Worm (Caenorhabditis elegans): Measurements from ENCODE around the gene Y73C8C.3.

DNA sequence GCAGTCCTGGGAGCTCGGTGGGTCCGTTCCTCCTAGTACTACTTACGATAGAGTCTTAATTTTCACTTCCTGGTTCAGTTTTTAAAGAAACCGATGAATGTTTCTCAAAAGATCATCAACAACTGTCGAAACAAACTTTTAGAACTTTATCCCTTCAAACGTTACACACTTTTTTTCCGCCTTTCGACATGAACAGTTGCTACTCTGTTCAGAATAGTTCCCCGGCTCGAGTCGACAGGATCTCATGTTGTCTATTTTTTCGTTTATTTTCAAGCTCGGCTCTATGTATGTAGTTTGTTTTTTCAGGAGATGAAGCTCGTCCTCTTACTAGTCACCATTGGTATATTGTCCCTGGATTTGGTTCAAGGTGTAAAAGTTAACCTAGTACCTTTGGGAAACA, 41.7 kb downstream of the Y73C8C.3 start, which contains the start of gene exh-1:
- TF ChIP-seq nhr-12 (tag; optimal IDR thresholded peaks at IDR 0.05) (no peak), unc-55 (GFP tag; optimal IDR thresholded peaks at IDR 0.05) (no peak), unc-39 (tag; optimal IDR thresholded peaks at IDR 0.05) (no peak), lsy-2 (tag; optimal IDR thresholded peaks at IDR 0.05) (no peak), unc-62 (GFP tag; optimal IDR thresholded peaks at IDR 0.05) (no peak), nhr-25 (tag; optimal IDR thresholded peaks at IDR 0.05) (no peak), peb-1 (tag; optimal IDR thresholded peaks at IDR 0.05) (no peak), nhr-11 (tag; optimal IDR thresholded peaks at IDR 0.05) (no peak), snpc-4 (tag; optimal IDR thresholded peaks at IDR 0.05) (no peak)

All from whole organism, L2 larva.